Worm (Caenorhabditis elegans) whole organism, mixed stage, embryonic: ENCODE results near the gene pigs-1.

Experiments
- blmp-1 ChIP-seq: fragments of 150-350 bp; optimal IDR thresholded peaks from 2 replicates; lab custom pipeline; 2014; ENCODE audit warnings: missing biosample characterization, missing genetic modification characterization
- ceh-39 ChIP-seq: fragments of 150-350 bp; optimal IDR thresholded peaks from 2 replicates; lab custom pipeline; 2014; ENCODE audit warnings: missing biosample characterization, missing genetic modification characterization
- hlh-1 ChIP-seq: fragments of 150-350 bp; optimal IDR thresholded peaks from 2 replicates; lab custom pipeline; 2014; ENCODE audit warnings: missing biosample characterization, missing genetic modification reagents, missing genetic modification characterization
- lin-32 ChIP-seq: fragments of 200-800 bp; sonication (Bioruptor generic); optimal IDR thresholded peaks from 2 replicates; lab custom pipeline; 2018; ENCODE audit warnings: mild to moderate bottlenecking, missing genetic modification characterization, missing compliant biosample characterization
- mep-1 ChIP-seq: fragments of 150-350 bp; optimal IDR thresholded peaks from 2 replicates; lab custom pipeline; 2017; ENCODE audit warnings: missing biosample characterization, missing genetic modification reagents, missing genetic modification characterization, inconsistent platforms
- nhr-28 ChIP-seq: fragments of 150-350 bp; optimal IDR thresholded peaks from 2 replicates; lab custom pipeline; 2014; ENCODE audit warnings: missing biosample characterization, missing genetic modification characterization
- nhr-76 ChIP-seq: sonication (generic microtip); optimal IDR thresholded peaks from 2 replicates; lab custom pipeline; 2017; ENCODE audit warnings: missing biosample characterization, missing genetic modification characterization
- pha-4 ChIP-seq: fragments of 150-350 bp; optimal IDR thresholded peaks from 2 replicates; lab custom pipeline; 2018; ENCODE audit warnings: missing biosample characterization, missing genetic modification reagents, missing genetic modification characterization
- snpc-4 ChIP-seq: fragments of 150-350 bp; optimal IDR thresholded peaks from 2 replicates; lab custom pipeline; 2014; ENCODE audit warnings: missing biosample characterization, missing genetic modification characterization
- sptf-1 ChIP-seq: sonication (generic microtip); optimal IDR thresholded peaks from 2 replicates; lab custom pipeline; 2017; ENCODE audit warnings: mild to moderate bottlenecking, missing genetic modification characterization, moderate library complexity, missing compliant biosample characterization
- unc-39 ChIP-seq: fragments of 150-350 bp; optimal IDR thresholded peaks from 2 replicates; lab custom pipeline; 2014; ENCODE audit warnings: missing biosample characterization, missing genetic modification characterization
- unc-62 ChIP-seq: fragments of 150-350 bp; optimal IDR thresholded peaks from 2 replicates; lab custom pipeline; 2014; ENCODE audit warnings: missing biosample characterization, missing genetic modification reagents, missing genetic modification characterization

DNA sequence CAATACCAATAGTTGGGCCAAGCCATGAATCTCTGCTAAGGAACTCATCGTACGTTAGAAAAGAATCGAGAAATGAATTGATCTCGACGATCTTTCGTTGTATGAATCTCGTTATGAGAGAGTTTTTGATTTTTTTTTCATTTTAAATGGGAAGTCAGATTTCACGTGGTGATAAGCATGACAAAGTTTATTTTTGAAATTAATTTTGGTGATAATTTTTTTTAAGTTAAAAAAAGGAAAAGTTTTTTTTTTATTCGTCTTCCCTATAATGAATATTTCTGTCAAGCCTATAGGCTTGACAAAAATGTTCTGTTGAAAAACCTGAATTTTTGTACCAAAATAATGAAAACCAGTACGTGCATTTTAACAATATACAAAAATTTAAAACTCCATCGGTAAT lies 13.0 kb downstream of the pigs-1 start, which contains the start of gene K08F4.5:
- no peak for TF ChIP-seq blmp-1 (tag; lab: Kevin White, UChicago)
- TF ChIP-seq hlh-1 (tag; lab: Kevin White, UChicago), result no peak
- no peak for TF ChIP-seq lin-32 (GFP tag; lab: Kevin White, UChicago)
- no peak for TF ChIP-seq sptf-1 (tag; lab: Kevin White, UChicago)
- no peak for TF ChIP-seq pha-4 (tag; lab: Kevin White, UChicago)
- no peak for TF ChIP-seq unc-39 (tag; lab: Kevin White, UChicago)
- no peak for TF ChIP-seq nhr-28 (tag; lab: Kevin White, UChicago)
- no peak for TF ChIP-seq unc-62 (GFP tag; lab: Kevin White, UChicago)
- no peak for TF ChIP-seq snpc-4 (tag; lab: Kevin White, UChicago)
- no peak for TF ChIP-seq nhr-76 (tag; lab: Kevin White, UChicago)
- TF ChIP-seq mep-1 (tag; lab: Kevin White, UChicago), result no peak
- TF ChIP-seq ceh-39, result no peak
